Worm (Caenorhabditis elegans): ENCODE results near the gene ceh-10.

ce11 chrIII:5836816-5837215 is 38.0 kb downstream of the ceh-10 start, which contains the start of gene W04D12.1:
- TF ChIP-seq unc-62 (GFP tag; optimal IDR thresholded peaks at IDR 0.05) (no peak), lsy-2 (tag; optimal IDR thresholded peaks at IDR 0.05) (no peak), lin-13 (tag; optimal IDR thresholded peaks at IDR 0.05) (no peak), nhr-76 (tag; optimal IDR thresholded peaks at IDR 0.05) (no peak), elt-3 (tag; optimal IDR thresholded peaks at IDR 0.05) (no peak), sptf-1 (tag; optimal IDR thresholded peaks at IDR 0.05) (peak; percentile 21), hlh-1 (tag; optimal IDR thresholded peaks at IDR 0.05) (no peak), ztf-11 (tag; optimal IDR thresholded peaks at IDR 0.05) (no peak), pha-4 (tag; optimal IDR thresholded peaks at IDR 0.05) (no peak), ces-1 (GFP tag; optimal IDR thresholded peaks at IDR 0.05) (no peak), unc-39 (tag; optimal IDR thresholded peaks at IDR 0.05) (no peak), flh-1 (GFP tag; optimal IDR thresholded peaks at IDR 0.05) (no peak), elt-1 (tag; optimal IDR thresholded peaks at IDR 0.05; ENCODE audit: borderline replicate concordance, insufficient read depth) (no peak)

Data from whole organism, mixed stage, embryonic.